Fruit fly (Drosophila melanogaster): ENCODE measurements around the gene Hsp23.

Gene Hsp23

DNA sequence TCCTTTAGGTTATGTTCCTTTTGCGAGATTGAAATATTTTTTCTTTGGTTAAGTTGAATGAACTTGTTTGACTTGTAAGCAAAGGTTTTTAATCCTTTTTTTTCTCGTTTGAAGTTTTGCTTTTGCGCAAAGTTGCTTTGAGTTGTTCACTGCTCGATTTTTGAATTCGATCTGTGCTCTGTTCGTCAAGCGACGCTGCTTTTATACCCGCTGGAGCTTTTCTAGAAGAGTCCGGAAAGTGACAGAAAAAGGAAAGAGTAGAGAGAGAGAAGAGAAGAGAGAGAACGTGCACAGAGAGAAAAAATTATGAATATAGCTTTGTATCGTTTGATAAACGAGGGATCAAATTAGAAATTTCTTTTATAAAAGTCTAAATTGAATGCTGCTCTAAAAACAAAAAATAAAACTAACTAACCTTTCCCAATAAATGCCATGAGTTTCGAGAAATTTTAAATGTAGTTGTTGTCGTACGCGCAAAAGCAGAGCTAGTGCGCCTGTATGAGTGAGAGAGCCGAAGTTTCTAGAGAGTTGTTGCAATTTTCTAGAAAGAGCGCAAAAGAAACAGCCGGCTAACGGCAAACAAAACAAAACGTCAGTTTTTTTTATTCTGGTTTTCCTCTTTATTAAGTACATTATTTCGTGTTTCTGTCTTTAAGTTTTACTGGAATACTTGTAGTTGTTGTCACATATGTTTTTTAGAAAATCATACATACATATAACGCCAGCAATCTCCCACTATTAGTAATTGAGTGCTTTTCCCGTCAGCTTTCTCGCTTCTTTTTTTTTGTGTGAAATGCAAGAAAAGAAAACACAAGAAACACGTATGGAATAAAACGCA is 4.3 kb upstream of the Hsp23 start, which contains the start of gene Hsp26 (continued):
- TF ChIP-seq CG15011 (GFP tag; optimal IDR thresholded peaks at IDR 0.05): peak; percentile 11
- TF ChIP-seq Chrac-16 (GFP tag; optimal IDR thresholded peaks at IDR 0.05): peak; percentile 75
- no peak for TF ChIP-seq pfk (GFP tag; optimal IDR thresholded peaks at IDR 0.05)
- no peak for TF ChIP-seq br (optimal IDR thresholded peaks at IDR 0.05)
- no peak for TF ChIP-seq abd-A (tag; optimal IDR thresholded peaks at IDR 0.05)
- peak in 1 of 2 experiments; percentile 64 for TF ChIP-seq Hr78 (GFP tag; optimal IDR thresholded peaks at IDR 0.05)
- peak; percentile 77 for TF ChIP-seq NfI (GFP tag; optimal IDR thresholded peaks at IDR 0.05)
- TF ChIP-seq CG5245 (GFP tag; optimal IDR thresholded peaks at IDR 0.05): peak; percentile 49
- peak; percentile 42 for TF ChIP-seq ERR (GFP tag; optimal IDR thresholded peaks at IDR 0.05)
- TF ChIP-seq Lim3 (GFP tag; IDR thresholded peaks at IDR 0.05): no peak
- peak; percentile 49 for TF ChIP-seq CG4707 (GFP tag; optimal IDR thresholded peaks at IDR 0.05)
- TF ChIP-seq kay (GFP tag; optimal IDR thresholded peaks at IDR 0.05): peak; percentile 81
- no peak for TF ChIP-seq fd64A (GFP tag; optimal IDR thresholded peaks at IDR 0.05)
- peak; percentile 63 for TF ChIP-seq p53 (GFP tag; optimal IDR thresholded peaks at IDR 0.05)
- peak; percentile 52 for TF ChIP-seq twi (tag; optimal IDR thresholded peaks at IDR 0.05)
- TF ChIP-seq grn (GFP tag; optimal IDR thresholded peaks at IDR 0.05): peak; percentile 18
- TF ChIP-seq CG1603 (tag; optimal IDR thresholded peaks at IDR 0.05): peak; percentile 61
- peak; percentile 73 for TF ChIP-seq sens-2 (GFP tag; IDR thresholded peaks at IDR 0.05)
- peak; percentile 59 for TF ChIP-seq sd (tag; optimal IDR thresholded peaks at IDR 0.05)
- TF ChIP-seq Dp (GFP tag; optimal IDR thresholded peaks at IDR 0.05): no peak
- TF ChIP-seq CG12659 (GFP tag; optimal IDR thresholded peaks at IDR 0.05): peak; percentile 86
- peak; percentile 96 for TF ChIP-seq ci (GFP tag; IDR thresholded peaks at IDR 0.05)
- TF ChIP-seq CG18011 (GFP tag; optimal IDR thresholded peaks at IDR 0.05): peak; percentile 62
- TF ChIP-seq Optix (GFP tag; IDR thresholded peaks at IDR 0.05): peak; percentile 23; the same call in 1 of the 3 replicates
- peak; percentile 49; the same call in 1 of the 2 replicates for TF ChIP-seq NFAT (GFP tag; IDR thresholded peaks at IDR 0.05)
- no peak for TF ChIP-seq CG4282 (GFP tag; optimal IDR thresholded peaks at IDR 0.05)
- TF ChIP-seq CG7928 (GFP tag; optimal IDR thresholded peaks at IDR 0.05): peak; percentile 16
- no peak for TF ChIP-seq tll (GFP tag; optimal IDR thresholded peaks at IDR 0.05)
- no peak for TF ChIP-seq insv (GFP tag; optimal IDR thresholded peaks at IDR 0.05)
- peak; percentile 87 for TF ChIP-seq CG8924 (tag; optimal IDR thresholded peaks at IDR 0.05)
- TF ChIP-seq stc (GFP tag; IDR thresholded peaks at IDR 0.05): peak; percentile 92
- TF ChIP-seq CG34376 (GFP tag; optimal IDR thresholded peaks at IDR 0.05): peak; percentile 83
- no peak for TF ChIP-seq Sry-β (GFP tag; optimal IDR thresholded peaks at IDR 0.05)
- peak; percentile 74 for TF ChIP-seq CG9437 (GFP tag; optimal IDR thresholded peaks at IDR 0.05)
- peak; percentile 84 for TF ChIP-seq grau (tag; optimal IDR thresholded peaks at IDR 0.05)
- peak; percentile 80 for TF ChIP-seq ranshi (GFP tag; IDR thresholded peaks at IDR 0.05)
- peak; percentile 71 for TF ChIP-seq Myb (GFP tag; optimal IDR thresholded peaks at IDR 0.05)
- peak; percentile 63; the same call in 2 of the 3 replicates for TF ChIP-seq CG2889 (GFP tag; IDR thresholded peaks at IDR 0.05)
- peak; percentile 77 for TF ChIP-seq maf-S (GFP tag; optimal IDR thresholded peaks at IDR 0.05)
- peak; percentile 82 for TF ChIP-seq zfh2 (GFP tag; optimal IDR thresholded peaks at IDR 0.05)
- TF ChIP-seq CG34422 (GFP tag; IDR thresholded peaks at IDR 0.05): peak; percentile 86; the same call in 2 of the 3 replicates
- TF ChIP-seq fd96Cb (tag; optimal IDR thresholded peaks at IDR 0.05): peak; percentile 65
- peak; percentile 85 for TF ChIP-seq salm (tag; optimal IDR thresholded peaks at IDR 0.05)
- peak; percentile 89 for TF ChIP-seq CG2712 (tag; optimal IDR thresholded peaks at IDR 0.05)
- TF ChIP-seq CG6254 (GFP tag; optimal IDR thresholded peaks at IDR 0.05): peak; percentile 71
- TF ChIP-seq D (optimal IDR thresholded peaks at IDR 0.05): no peak
- peak; percentile 51 for TF ChIP-seq D (GFP tag; optimal IDR thresholded peaks at IDR 0.05)
- TF ChIP-seq Tbp (GFP tag; optimal IDR thresholded peaks at IDR 0.05): no peak
- peak; percentile 74 for TF ChIP-seq CG18476 (GFP tag; optimal IDR thresholded peaks at IDR 0.05)

Measured in whole organism, embryonic.